Comparison of ENCODE assay signal across 2 worm cellular contexts in genomic region chrII:4525185-4525584, ce11.
TF ChIP-seq lines count a peak whose summit lies in the region.

No protein-coding gene starts in this region.

TF ChIP-seq in whole organism, L4 larva, 104 proteins besides CTCF, POLR2A, EP300 and RAD21:
- TF ChIP-seq spr-1 (tag; optimal IDR thresholded peaks at IDR 0.05; lab: Kevin White, UChicago) (no peak), php-3 (GFP tag; IDR thresholded peaks at IDR 0.05; lab: Robert Waterston, UW) (no peak), pha-4 (GFP tag; IDR thresholded peaks at IDR 0.05; lab: Robert Waterston, UW) (no peak), pha-4 (tag; optimal IDR thresholded peaks at IDR 0.05; lab: Kevin White, UChicago) (no peak), nhr-11 (tag; optimal IDR thresholded peaks at IDR 0.05; lab: Kevin White, UChicago) (no peak), F44E2.7 (GFP tag; IDR thresholded peaks at IDR 0.05; lab: Robert Waterston, UW) (no peak), lim-7 (GFP tag; IDR thresholded peaks at IDR 0.05; lab: Robert Waterston, UW) (no peak), hif-1 (tag; optimal IDR thresholded peaks at IDR 0.05; lab: Kevin White, UChicago) (no peak), zip-11 (GFP tag; IDR thresholded peaks at IDR 0.05; lab: Robert Waterston, UW) (no peak), nhr-77 (tag; optimal IDR thresholded peaks at IDR 0.05; lab: Kevin White, UChicago) (no peak), unc-130 (GFP tag; optimal IDR thresholded peaks at IDR 0.05; lab: Kevin White, UChicago) (no peak), Y75B8A.6 (GFP tag; IDR thresholded peaks at IDR 0.05; lab: Robert Waterston, UW) (0 out of 2 replicates have a peak, but pooled peaks have one; percentile 22), F26F4.8 (GFP tag; conservative IDR thresholded peaks at IDR 0.05; lab: Robert Waterston, UW) (no peak), unc-62 (GFP tag; optimal IDR thresholded peaks at IDR 0.05 in 1 of 2; lab: Kevin White, UChicago) (peak in 1 of 2 experiments; percentile 21), unc-62 (tag; optimal IDR thresholded peaks at IDR 0.05; lab: Kevin White, UChicago) (no peak)

TF ChIP-seq in whole organism, young adult, 124 proteins besides CTCF, POLR2A, EP300 and RAD21:
- no peak for TF ChIP-seq nfya-2 (GFP tag; IDR thresholded peaks at IDR 0.05; lab: Robert Waterston, UW)
- TF ChIP-seq nhr-90 (tag; optimal IDR thresholded peaks at IDR 0.05; lab: Kevin White, UChicago), result no peak
- TF ChIP-seq ceh-91 (GFP tag; IDR thresholded peaks at IDR 0.05; lab: Robert Waterston, UW), result 0 out of 2 replicates have a peak, but pooled peaks have one; percentile 11
- TF ChIP-seq sea-2 (GFP tag; IDR thresholded peaks at IDR 0.05; lab: Robert Waterston, UW), result no peak
- no peak for TF ChIP-seq C17E4.6 (GFP tag; IDR thresholded peaks at IDR 0.05; lab: Robert Waterston, UW)
- no peak for TF ChIP-seq ztf-3 (GFP tag; optimal IDR thresholded peaks at IDR 0.05; lab: Kevin White, UChicago)
- TF ChIP-seq madf-6 (GFP tag; IDR thresholded peaks at IDR 0.05; lab: Robert Waterston, UW), result peak; percentile 81
- TF ChIP-seq madf-8 (GFP tag; conservative IDR thresholded peaks at IDR 0.05; lab: Robert Waterston, UW), result peak; percentile 62
- TF ChIP-seq rpc-1 (optimal IDR thresholded peaks at IDR 0.05; lab: Kevin White, UChicago), result no peak
- TF ChIP-seq rpc-1 (tag; optimal IDR thresholded peaks at IDR 0.05; lab: Kevin White, UChicago), result no peak
- no peak for TF ChIP-seq hrde-1 (tag; optimal IDR thresholded peaks at IDR 0.05; lab: Kevin White, UChicago; ENCODE audit: borderline replicate concordance)
- TF ChIP-seq F57A8.1 (GFP tag; optimal IDR thresholded peaks at IDR 0.05; lab: Kevin White, UChicago), result no peak
- TF ChIP-seq aptf-3 (GFP tag; IDR thresholded peaks at IDR 0.05; lab: Robert Waterston, UW), result no peak
- TF ChIP-seq B0261.1 (tag; optimal IDR thresholded peaks at IDR 0.05; lab: Kevin White, UChicago), result no peak
- TF ChIP-seq atf-7 (tag; optimal IDR thresholded peaks at IDR 0.05; lab: Kevin White, UChicago), result no peak
- no peak for TF ChIP-seq ztf-28 (GFP tag; IDR thresholded peaks at IDR 0.05; lab: Robert Waterston, UW)
- no peak for TF ChIP-seq ceh-40 (GFP tag; IDR thresholded peaks at IDR 0.05; lab: Robert Waterston, UW)
- TF ChIP-seq nhr-179 (tag; optimal IDR thresholded peaks at IDR 0.05; lab: Kevin White, UChicago), result no peak
- TF ChIP-seq C06A6.2 (GFP tag; conservative IDR thresholded peaks at IDR 0.05; lab: Robert Waterston, UW), result no peak
- TF ChIP-seq lir-1 (GFP tag; conservative IDR thresholded peaks at IDR 0.05; lab: Robert Waterston, UW), result no peak
- TF ChIP-seq mcd-1 (GFP tag; IDR thresholded peaks at IDR 0.05; lab: Robert Waterston, UW), result no peak
- peak; percentile 41 for TF ChIP-seq xnd-1 (tag; optimal IDR thresholded peaks at IDR 0.05; lab: Kevin White, UChicago)
- no peak for TF ChIP-seq zim-3 (tag; optimal IDR thresholded peaks at IDR 0.05; lab: Kevin White, UChicago)
- no peak for TF ChIP-seq snpc-3.4 (tag; optimal IDR thresholded peaks at IDR 0.05; lab: Kevin White, UChicago)
- no peak for TF ChIP-seq hsf-1 (GFP tag; IDR thresholded peaks at IDR 0.05; lab: Robert Waterston, UW)
- no peak for TF ChIP-seq attf-3 (GFP tag; conservative IDR thresholded peaks at IDR 0.05; lab: Robert Waterston, UW)
- TF ChIP-seq efl-1 (GFP tag; optimal IDR thresholded peaks at IDR 0.05; lab: Kevin White, UChicago), result peak; percentile 59
- TF ChIP-seq ama-1 (optimal IDR thresholded peaks at IDR 0.05; lab: Kevin White, UChicago), result no peak
- no peak for TF ChIP-seq ama-1 (GFP tag; optimal IDR thresholded peaks at IDR 0.05; lab: Kevin White, UChicago)
- no peak for TF ChIP-seq zfh-2 (GFP tag; conservative IDR thresholded peaks at IDR 0.05; lab: Robert Waterston, UW)
- TF ChIP-seq K12H6.12 (tag; optimal IDR thresholded peaks at IDR 0.05; lab: Kevin White, UChicago), result no peak
- TF ChIP-seq dpl-1 (GFP tag; optimal IDR thresholded peaks at IDR 0.05; lab: Kevin White, UChicago), result no peak
- no peak for TF ChIP-seq ZK185.1 (tag; optimal IDR thresholded peaks at IDR 0.05; lab: Kevin White, UChicago; ENCODE audit: poor library complexity, severe bottlenecking)
- no peak for TF ChIP-seq nhr-120 (GFP tag; IDR thresholded peaks at IDR 0.05; lab: Robert Waterston, UW)
- no peak for TF ChIP-seq cebp-2 (GFP tag; IDR thresholded peaks at IDR 0.05; lab: Robert Waterston, UW)
- TF ChIP-seq unc-130 (GFP tag; optimal IDR thresholded peaks at IDR 0.05; lab: Kevin White, UChicago), result no peak
- TF ChIP-seq D2030.7 (GFP tag; IDR thresholded peaks at IDR 0.05; lab: Robert Waterston, UW), result no peak
- TF ChIP-seq ztf-25 (GFP tag; IDR thresholded peaks at IDR 0.05; lab: Robert Waterston, UW), result no peak
- TF ChIP-seq F33H1.4 (GFP tag; IDR thresholded peaks at IDR 0.05; lab: Robert Waterston, UW), result no peak
